Worm (Caenorhabditis elegans) whole organism, early embryonic: Measurements from ENCODE around the gene lig-4.

ENCODE experiments used
- B0310.2 ChIP-seq: sonication (generic microtip); optimal IDR thresholded peaks from 2 replicates; lab custom pipeline; 2016; ENCODE audit warnings: mild to moderate bottlenecking, missing genetic modification characterization, missing compliant biosample characterization
- F13C5.2 ChIP-seq: sonication (generic microtip); optimal IDR thresholded peaks from 2 replicates; lab custom pipeline; 2017; ENCODE audit warnings: mild to moderate bottlenecking, missing genetic modification characterization, inconsistent platforms, missing compliant biosample characterization
- aly-1 ChIP-seq: sonication (generic microtip); optimal IDR thresholded peaks from 2 replicates; lab custom pipeline; 2016; ENCODE audit warnings: missing genetic modification characterization, missing compliant biosample characterization
- ama-1 ChIP-seq: fragments of 150-350 bp; optimal IDR thresholded peaks from 2 replicates; lab custom pipeline; 2014
- ceh-13 ChIP-seq: fragments of 200-800 bp; sonication (Bioruptor generic); optimal IDR thresholded peaks from 2 replicates; lab custom pipeline; 2018; ENCODE audit warnings: mild to moderate bottlenecking, missing genetic modification characterization, missing compliant biosample characterization
- ceh-36 ChIP-seq: sonication (generic microtip); optimal IDR thresholded peaks from 2 replicates; lab custom pipeline; 2016; ENCODE audit warnings: missing genetic modification characterization, inconsistent platforms, missing compliant biosample characterization
- ets-7 ChIP-seq: sonication (generic microtip); optimal IDR thresholded peaks from 2 replicates; lab custom pipeline; 2016; ENCODE audit warnings: missing genotype, missing genetic modification characterization, missing compliant biosample characterization
- flt-1 ChIP-seq: fragments of 200-800 bp; sonication (Bioruptor generic); IDR thresholded peaks from 2 replicates; pipeline ENCODE4 v1.3.6; 2022; ENCODE audit warnings: missing genetic modification characterization, missing compliant biosample characterization
- hmbx-1 ChIP-seq: sonication (generic microtip); optimal IDR thresholded peaks from 2 replicates; lab custom pipeline; 2016; ENCODE audit warnings: mild to moderate bottlenecking, missing genetic modification characterization, missing compliant biosample characterization
- hmg-4 ChIP-seq: fragments of 200-800 bp; sonication (Bioruptor generic); optimal IDR thresholded peaks from 2 replicates; lab custom pipeline; 2018; ENCODE audit warnings: mild to moderate bottlenecking, missing genetic modification characterization, missing compliant biosample characterization
- hnd-1 ChIP-seq: sonication (generic microtip); optimal IDR thresholded peaks from 2 replicates; lab custom pipeline; 2016; ENCODE audit warnings: missing genetic modification characterization, missing compliant biosample characterization
- pes-1 ChIP-seq: fragments of 200-800 bp; sonication (Bioruptor generic); IDR thresholded peaks from 2 replicates; pipeline ENCODE4 v1.3.6; 2022; ENCODE audit warnings: missing genetic modification reagents, missing genetic modification characterization, missing compliant biosample characterization
- scrt-1 ChIP-seq: fragments of 200-800 bp; sonication (Bioruptor generic); IDR thresholded peaks from 2 replicates; pipeline ENCODE4 v1.3.6; 2022; ENCODE audit warnings: missing genetic modification characterization, missing compliant biosample characterization
- sea-1 ChIP-seq: fragments of 200-800 bp; sonication (Bioruptor generic); conservative IDR thresholded peaks from 2 replicates; pipeline ENCODE4 v1.3.6; 2022; ENCODE audit warnings: missing genetic modification characterization, missing compliant biosample characterization
- tbx-11 ChIP-seq: fragments of 200-800 bp; sonication (Bioruptor generic); IDR thresholded peaks from 2 replicates; pipeline ENCODE4 v1.3.6; 2022; ENCODE audit warnings: missing genetic modification characterization, missing compliant biosample characterization
- tbx-37 ChIP-seq: fragments of 200-800 bp; sonication (Bioruptor generic); conservative IDR thresholded peaks from 2 replicates; pipeline ENCODE4 v1.3.6; 2022; ENCODE audit warnings: missing genetic modification reagents, missing genetic modification characterization, missing compliant biosample characterization
- tra-4 ChIP-seq: sonication (generic microtip); optimal IDR thresholded peaks from 2 replicates; lab custom pipeline; 2017; ENCODE audit warnings: missing genetic modification characterization, missing compliant biosample characterization

lig-4 gene

DNA sequence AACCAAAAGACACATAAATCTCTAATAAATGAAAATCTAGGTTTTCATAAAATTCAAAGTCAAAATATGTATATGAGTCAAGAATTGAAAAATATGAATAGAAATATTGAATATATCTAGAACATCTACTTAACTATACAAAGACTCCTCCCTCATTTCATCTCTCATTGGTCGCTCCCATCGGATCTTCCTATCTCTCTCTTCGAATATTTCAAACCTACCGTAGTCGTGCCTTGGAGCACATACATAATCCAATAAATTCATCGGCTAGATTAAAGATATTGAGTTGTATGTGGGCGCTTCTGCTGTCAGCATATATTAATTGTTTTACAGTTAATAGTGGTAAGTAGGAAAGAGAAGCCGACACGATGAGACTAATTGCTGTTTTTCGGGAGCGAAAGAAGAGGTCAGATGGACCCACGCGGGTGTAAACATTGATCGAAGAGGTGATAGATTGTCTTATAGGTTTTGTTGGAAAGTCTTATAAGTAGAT, 5.8 kb downstream of the lig-4 start:
- TF ChIP-seq tbx-11 (GFP tag; lab: Robert Waterston, UW): no peak
- no peak for TF ChIP-seq ceh-13
- no peak for TF ChIP-seq pes-1
- no peak for TF ChIP-seq sea-1 (GFP tag; lab: Robert Waterston, UW)
- TF ChIP-seq tra-4 (tag; lab: Kevin White, UChicago): no peak
- no peak for TF ChIP-seq B0310.2 (tag; lab: Kevin White, UChicago)
- no peak for TF ChIP-seq hmbx-1 (tag; lab: Kevin White, UChicago)
- no peak for TF ChIP-seq scrt-1 (GFP tag; lab: Robert Waterston, UW)

DNA sequence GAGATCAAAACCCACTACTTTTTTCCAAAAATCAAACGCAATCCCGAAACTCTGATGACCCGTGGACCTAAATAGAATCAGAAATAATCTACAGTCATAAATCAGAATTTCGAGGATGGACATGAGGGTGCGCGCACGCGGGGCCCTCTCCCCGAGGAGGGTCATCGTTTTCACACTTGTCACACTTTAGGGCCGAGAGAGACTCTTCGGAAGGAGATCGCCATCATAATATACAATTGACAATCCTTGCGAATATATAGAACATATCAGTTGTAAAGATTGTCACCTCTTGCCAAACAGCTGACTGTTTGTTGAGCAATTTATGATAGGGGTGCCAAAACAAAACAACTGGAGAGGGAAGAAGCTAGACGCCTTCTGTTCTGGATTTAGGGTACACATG, 8.8 kb downstream of the lig-4 start:
- TF ChIP-seq ceh-13: no peak
- no peak for TF ChIP-seq hmg-4 (GFP tag; lab: Kevin White, UChicago)
- TF ChIP-seq tbx-37 (GFP tag; lab: Robert Waterston, UW): no peak
- no peak for TF ChIP-seq sea-1 (GFP tag; lab: Robert Waterston, UW)
- no peak for TF ChIP-seq hnd-1 (tag; lab: Kevin White, UChicago)
- no peak for TF ChIP-seq flt-1 (GFP tag; lab: Robert Waterston, UW)
- TF ChIP-seq aly-1 (tag; lab: Kevin White, UChicago): no peak
- TF ChIP-seq ets-7 (tag; lab: Kevin White, UChicago): no peak
- no peak for TF ChIP-seq hmbx-1 (tag; lab: Kevin White, UChicago)
- TF ChIP-seq scrt-1 (GFP tag; lab: Robert Waterston, UW): no peak
- TF ChIP-seq tra-4 (tag; lab: Kevin White, UChicago): no peak
- no peak for TF ChIP-seq F13C5.2 (tag; lab: Kevin White, UChicago)
- no peak for TF ChIP-seq pes-1
- TF ChIP-seq tbx-11 (GFP tag; lab: Robert Waterston, UW): no peak
- no peak for TF ChIP-seq B0310.2 (tag; lab: Kevin White, UChicago)

DNA sequence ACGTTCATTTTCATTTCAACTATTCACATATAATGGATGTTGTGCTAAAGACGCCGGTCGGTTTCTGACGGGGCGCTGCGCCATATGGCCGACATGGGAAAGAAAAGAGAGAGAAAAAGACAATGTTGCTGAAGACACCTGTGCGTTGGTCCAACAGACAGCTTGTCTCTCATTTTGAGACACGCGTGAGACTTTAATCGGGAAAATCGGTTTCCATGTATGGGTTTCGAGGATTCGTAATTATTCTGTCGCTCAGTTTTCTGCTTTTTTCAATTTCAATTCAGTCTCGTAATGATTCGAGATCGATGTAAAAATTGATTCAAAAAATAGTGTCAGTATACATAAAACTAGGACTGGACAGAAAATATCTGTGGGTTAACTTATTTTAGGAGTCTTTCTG, 9.6 kb downstream of the lig-4 start:
- no peak for TF ChIP-seq sea-1 (GFP tag; lab: Robert Waterston, UW)
- no peak for TF ChIP-seq hnd-1 (tag; lab: Kevin White, UChicago)
- no peak for TF ChIP-seq aly-1 (tag; lab: Kevin White, UChicago)
- no peak for TF ChIP-seq flt-1 (GFP tag; lab: Robert Waterston, UW)
- no peak for TF ChIP-seq ceh-13
- no peak for TF ChIP-seq tbx-37 (GFP tag; lab: Robert Waterston, UW)
- no peak for TF ChIP-seq B0310.2 (tag; lab: Kevin White, UChicago)
- TF ChIP-seq F13C5.2 (tag; lab: Kevin White, UChicago): no peak
- no peak for TF ChIP-seq hmg-4 (GFP tag; lab: Kevin White, UChicago)
- TF ChIP-seq pes-1: no peak
- no peak for TF ChIP-seq ceh-36 (tag; lab: Kevin White, UChicago)
- TF ChIP-seq tra-4 (tag; lab: Kevin White, UChicago): no peak

DNA sequence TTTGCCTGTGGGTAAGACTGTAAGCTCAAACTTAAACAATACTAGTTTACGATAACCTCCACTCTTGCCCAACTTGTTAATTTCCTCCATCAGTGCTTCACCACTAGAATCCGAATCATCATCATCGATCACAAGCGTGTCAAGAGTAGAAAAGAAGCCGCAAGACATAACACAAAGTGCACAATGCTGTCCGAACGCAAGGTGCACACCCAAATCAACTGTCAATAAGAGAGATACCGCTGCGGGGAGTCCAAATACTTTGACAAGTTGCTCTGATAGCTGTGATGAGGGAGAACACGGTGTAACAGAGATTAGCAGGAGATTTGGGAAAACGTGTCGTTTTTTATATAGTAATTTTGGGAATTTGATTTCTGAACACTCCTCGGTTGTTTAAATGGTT, 10.1 kb downstream of the lig-4 start:
- TF ChIP-seq ama-1 (lab: Kevin White, UChicago): no peak
- no peak for TF ChIP-seq hmg-4 (GFP tag; lab: Kevin White, UChicago)
- no peak for TF ChIP-seq pes-1
- TF ChIP-seq flt-1 (GFP tag; lab: Robert Waterston, UW): no peak
- TF ChIP-seq tbx-11 (GFP tag; lab: Robert Waterston, UW): no peak
- TF ChIP-seq hmbx-1 (tag; lab: Kevin White, UChicago): no peak
- TF ChIP-seq tbx-37 (GFP tag; lab: Robert Waterston, UW): no peak

DNA sequence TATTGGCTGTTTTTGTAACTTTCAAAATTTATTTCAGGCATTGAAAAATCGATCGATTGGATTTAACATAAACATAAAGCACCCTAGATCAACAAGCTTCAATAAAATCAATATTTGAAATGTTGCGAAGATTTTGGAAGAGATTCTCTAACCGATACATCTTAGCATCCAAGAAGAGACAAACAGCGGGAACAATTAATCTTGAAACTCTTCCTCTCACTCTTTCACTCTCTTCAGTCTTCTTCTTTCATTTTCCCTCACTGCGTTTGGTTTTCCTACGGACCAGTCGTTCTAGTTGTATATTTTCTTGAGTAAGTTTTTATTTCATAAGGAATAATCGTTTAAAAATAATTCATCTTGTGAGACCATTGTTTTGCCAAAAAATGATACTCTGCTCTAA, 11.7 kb downstream of the lig-4 start:
- no peak for TF ChIP-seq hmbx-1 (tag; lab: Kevin White, UChicago)
- TF ChIP-seq ceh-13: no peak
- no peak for TF ChIP-seq tbx-37 (GFP tag; lab: Robert Waterston, UW)
- TF ChIP-seq scrt-1 (GFP tag; lab: Robert Waterston, UW): no peak
- no peak for TF ChIP-seq ama-1 (lab: Kevin White, UChicago)
- TF ChIP-seq F13C5.2 (tag; lab: Kevin White, UChicago): no peak
- no peak for TF ChIP-seq ets-7 (tag; lab: Kevin White, UChicago)
- TF ChIP-seq B0310.2 (tag; lab: Kevin White, UChicago): no peak
- no peak for TF ChIP-seq pes-1
- TF ChIP-seq tra-4 (tag; lab: Kevin White, UChicago): no peak
- no peak for TF ChIP-seq hmg-4 (GFP tag; lab: Kevin White, UChicago)
- no peak for TF ChIP-seq aly-1 (tag; lab: Kevin White, UChicago)
- TF ChIP-seq tbx-11 (GFP tag; lab: Robert Waterston, UW): no peak
- TF ChIP-seq hnd-1 (tag; lab: Kevin White, UChicago): no peak

DNA sequence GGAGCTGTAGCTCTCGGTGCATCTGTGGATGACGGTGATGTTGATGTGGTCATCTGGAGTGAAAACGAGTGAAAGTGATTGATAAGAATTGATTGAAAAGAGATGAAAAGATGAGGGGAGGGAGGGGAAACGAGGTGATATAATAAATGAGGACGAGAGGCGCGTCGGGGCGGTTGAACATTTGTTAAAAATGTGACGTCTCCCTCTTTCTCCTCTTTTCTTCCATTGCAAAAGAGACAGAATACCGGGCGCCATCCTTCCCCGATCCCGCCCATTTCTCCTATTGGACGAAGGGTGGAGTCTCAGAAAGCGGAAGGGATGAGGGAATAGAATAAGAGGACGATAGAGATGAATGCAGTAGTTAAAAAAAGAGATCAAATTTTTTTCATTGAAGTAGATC, 13.4 kb downstream of the lig-4 start:
- TF ChIP-seq scrt-1 (GFP tag; lab: Robert Waterston, UW): no peak
- TF ChIP-seq ama-1 (lab: Kevin White, UChicago): no peak
- no peak for TF ChIP-seq tra-4 (tag; lab: Kevin White, UChicago)
- TF ChIP-seq aly-1 (tag; lab: Kevin White, UChicago): no peak

DNA sequence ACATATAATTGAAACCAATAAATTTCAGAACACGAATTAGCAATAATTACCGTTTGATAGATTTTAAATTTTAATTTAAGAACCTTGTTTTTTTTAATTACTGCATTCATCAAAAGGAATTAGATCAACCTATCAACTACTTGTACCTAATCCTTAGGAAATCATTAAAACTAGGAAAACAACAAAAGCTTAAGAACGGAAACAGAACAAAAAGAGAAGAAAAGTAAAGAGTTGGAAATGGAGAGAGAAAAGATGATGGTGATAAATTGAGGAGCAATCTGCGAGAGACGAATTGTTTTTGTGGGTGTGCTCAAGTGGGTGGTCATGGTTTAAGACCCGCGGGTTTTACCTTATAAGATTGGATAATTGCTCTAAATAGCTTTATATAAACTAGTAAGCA, 14.1 kb downstream of the lig-4 start:
- TF ChIP-seq hmbx-1 (tag; lab: Kevin White, UChicago): no peak
- no peak for TF ChIP-seq aly-1 (tag; lab: Kevin White, UChicago)
- TF ChIP-seq ceh-36 (tag; lab: Kevin White, UChicago): no peak
- TF ChIP-seq ama-1 (lab: Kevin White, UChicago): no peak

DNA sequence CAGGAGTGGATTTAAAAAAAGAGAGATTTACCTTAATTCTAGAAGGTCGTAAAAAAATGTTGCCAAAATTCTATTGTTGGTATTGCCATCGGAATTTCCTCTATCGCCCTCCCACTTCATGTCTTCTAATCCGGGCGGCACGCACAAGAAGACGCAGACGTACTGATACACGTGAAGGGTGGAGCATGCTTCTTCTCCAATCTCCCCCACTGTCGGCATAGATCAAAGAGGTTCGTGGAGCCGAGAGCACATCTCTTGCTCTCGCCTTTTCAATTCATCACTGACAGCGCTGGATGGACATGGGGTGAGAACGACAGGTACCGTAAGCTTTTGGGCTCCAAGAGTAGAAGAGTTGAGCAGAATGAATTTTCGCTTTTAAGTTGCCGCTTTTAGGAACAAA, 15.3 kb downstream of the lig-4 start, which contains the start of gene lin-39:
TSS of gene lin-39 (minus strand) at position 74 of the 400 bp plus-strand sequence.
- TF ChIP-seq pes-1 (no peak), aly-1 (tag; lab: Kevin White, UChicago) (no peak), sea-1 (GFP tag; lab: Robert Waterston, UW) (no peak), ceh-13 (no peak), ceh-36 (tag; lab: Kevin White, UChicago) (no peak), flt-1 (GFP tag; lab: Robert Waterston, UW) (no peak), F13C5.2 (tag; lab: Kevin White, UChicago) (no peak), scrt-1 (GFP tag; lab: Robert Waterston, UW) (no peak), hnd-1 (tag; lab: Kevin White, UChicago) (no peak), B0310.2 (tag; lab: Kevin White, UChicago) (no peak), tbx-11 (GFP tag; lab: Robert Waterston, UW) (no peak), ets-7 (tag; lab: Kevin White, UChicago) (no peak), hmg-4 (GFP tag; lab: Kevin White, UChicago) (no peak), hmbx-1 (tag; lab: Kevin White, UChicago) (no peak), ama-1 (lab: Kevin White, UChicago) (no peak), tbx-37 (GFP tag; lab: Robert Waterston, UW) (no peak), tra-4 (tag; lab: Kevin White, UChicago) (no peak)
